Worm (Caenorhabditis elegans) whole organism, young adult: Measurements from ENCODE around the gene col-155.

Experiments
- B0261.1 ChIP-seq: sonication (generic microtip); optimal IDR thresholded peaks from 2 replicates; lab custom pipeline; 2016; ENCODE audit warnings: mild to moderate bottlenecking, missing genetic modification characterization, moderate library complexity, missing compliant biosample characterization
- F23B12.7 ChIP-seq: sonication (generic microtip); optimal IDR thresholded peaks from 2 replicates; lab custom pipeline; 2017; ENCODE audit warnings: missing genetic modification characterization, mild to moderate bottlenecking, missing compliant biosample characterization, antibody characterized with exemption, moderate library complexity; ENCODE audit not compliant: insufficient read depth
- F39B2.1 ChIP-seq: fragments of 200-800 bp; sonication (Bioruptor generic); IDR thresholded peaks from 2 replicates; pipeline ENCODE4 v1.3.6; 2022; ENCODE audit warnings: missing genetic modification reagents, missing genetic modification characterization, missing compliant biosample characterization
- F52B5.7 ChIP-seq: sonication (generic microtip); optimal IDR thresholded peaks from 2 replicates; lab custom pipeline; 2016; ENCODE audit warnings: mild to moderate bottlenecking, missing genetic modification characterization, missing compliant biosample characterization
- F55B11.4 ChIP-seq: sonication (generic microtip); optimal IDR thresholded peaks from 2 replicates; lab custom pipeline; 2016; ENCODE audit warnings: missing compliant biosample characterization, missing genetic modification characterization, borderline replicate concordance; ENCODE audit not compliant: insufficient read depth
- F57A8.1 ChIP-seq: fragments of 200-800 bp; sonication (Bioruptor generic); optimal IDR thresholded peaks from 2 replicates; lab custom pipeline; 2018; ENCODE audit warnings: mild to moderate bottlenecking, missing genetic modification characterization, moderate library complexity, missing compliant biosample characterization
- F57C9.4 ChIP-seq: sonication (generic microtip); optimal IDR thresholded peaks from 2 replicates; lab custom pipeline; 2017; ENCODE audit warnings: mild to moderate bottlenecking, missing genetic modification characterization, missing compliant biosample characterization
- K11D2.4 ChIP-seq: fragments of 200-800 bp; sonication (Bioruptor generic); IDR thresholded peaks from 2 replicates; pipeline ENCODE4 v1.3.6; 2022; ENCODE audit warnings: missing genetic modification reagents, missing genetic modification characterization, missing compliant biosample characterization
- Y53F4B.3 ChIP-seq: fragments of 200-800 bp; sonication (Bioruptor generic); IDR thresholded peaks from 2 replicates; pipeline ENCODE4 v1.3.6; 2022; ENCODE audit warnings: missing genetic modification reagents, missing genetic modification characterization, missing compliant biosample characterization
- Y79H2A.3 ChIP-seq: fragments of 200-800 bp; sonication (Bioruptor generic); conservative IDR thresholded peaks from 2 replicates; pipeline ENCODE4 v1.3.6; 2022; ENCODE audit warnings: missing genetic modification reagents, missing genetic modification characterization, missing compliant biosample characterization
- Y95B8A.8 ChIP-seq: fragments of 200-800 bp; sonication (Bioruptor generic); IDR thresholded peaks from 2 replicates; pipeline ENCODE4 v1.3.6; 2022; ENCODE audit warnings: missing genetic modification reagents, missing genetic modification characterization, missing compliant biosample characterization
- aptf-3 ChIP-seq: fragments of 200-800 bp; sonication (Bioruptor generic); IDR thresholded peaks from 2 replicates; pipeline ENCODE4 v1.3.6; 2022; ENCODE audit warnings: missing genetic modification characterization, missing compliant biosample characterization
- attf-3 ChIP-seq: fragments of 200-800 bp; sonication (Bioruptor generic); conservative IDR thresholded peaks from 2 replicates; pipeline ENCODE4 v1.3.6; 2022; ENCODE audit warnings: missing genetic modification reagents, missing genetic modification characterization, missing compliant biosample characterization
- ceh-27 ChIP-seq: fragments of 200-800 bp; sonication (Bioruptor generic); optimal IDR thresholded peaks from 2 replicates; lab custom pipeline; 2018; ENCODE audit warnings: mild to moderate bottlenecking, missing genetic modification characterization, moderate library complexity, missing compliant biosample characterization
- ceh-58 ChIP-seq: fragments of 200-800 bp; sonication (Bioruptor generic); IDR thresholded peaks from 2 replicates; pipeline ENCODE4 v1.3.6; 2022; ENCODE audit warnings: missing genetic modification characterization, missing compliant biosample characterization
- chd-7 ChIP-seq: sonication (generic microtip); optimal IDR thresholded peaks from 2 replicates; lab custom pipeline; 2016; ENCODE audit warnings: mild to moderate bottlenecking, missing genetic modification characterization, moderate library complexity, missing compliant biosample characterization
- efl-1 ChIP-seq: fragments of 150-350 bp; optimal IDR thresholded peaks from 2 replicates; lab custom pipeline; 2014; ENCODE audit warnings: missing biosample characterization, missing genetic modification reagents, missing genetic modification characterization
- gei-17 ChIP-seq: fragments of 200-800 bp; sonication (Bioruptor generic); optimal IDR thresholded peaks from 2 replicates; lab custom pipeline; 2018; ENCODE audit warnings: mild to moderate bottlenecking, missing genetic modification characterization, missing compliant biosample characterization
- hsf-1 ChIP-seq: fragments of 200-800 bp; sonication (Bioruptor generic); IDR thresholded peaks from 2 replicates; pipeline ENCODE4 v1.3.6; 2022; ENCODE audit warnings: missing genetic modification reagents, missing genetic modification characterization, missing compliant biosample characterization
- lin-35 ChIP-seq, 3 experiments: fragments of 150-350 bp in 2 of 3; sonication (generic microtip) in 1 of 3; optimal IDR thresholded peaks; 2 replicates each; lab custom pipeline; 2014 to 2018; ENCODE audit warnings: missing biosample characterization in 3 of 3, missing genetic modification characterization in 3 of 3, missing genetic modification reagents in 3 of 3
- lin-54 ChIP-seq: fragments of 200-800 bp; sonication (Bioruptor generic); optimal IDR thresholded peaks from 2 replicates; lab custom pipeline; 2018; ENCODE audit warnings: mild to moderate bottlenecking, missing genetic modification characterization, missing compliant biosample characterization
- lir-1 ChIP-seq: fragments of 200-800 bp; sonication (Bioruptor generic); conservative IDR thresholded peaks from 2 replicates; pipeline ENCODE4 v1.3.6; 2022; ENCODE audit warnings: missing genetic modification reagents, missing genetic modification characterization, missing compliant biosample characterization
- lsy-27 ChIP-seq: sonication (generic microtip); optimal IDR thresholded peaks from 2 replicates; lab custom pipeline; 2017; ENCODE audit warnings: missing genetic modification characterization, mild to moderate bottlenecking, missing compliant biosample characterization, antibody characterized with exemption, missing genotype, borderline replicate concordance; ENCODE audit not compliant: insufficient read depth
- mel-28 ChIP-seq: sonication (generic microtip); optimal IDR thresholded peaks from 2 replicates; lab custom pipeline; 2016; ENCODE audit warnings: borderline replicate concordance, mild to moderate bottlenecking, missing genetic modification characterization, missing compliant biosample characterization
- mes-4 ChIP-seq: sonication (generic microtip); optimal IDR thresholded peaks from 2 replicates; lab custom pipeline; 2016; ENCODE audit warnings: missing genotype, missing genetic modification characterization, missing compliant biosample characterization
- nhr-80 ChIP-seq: sonication (generic microtip); optimal IDR thresholded peaks from 2 replicates; lab custom pipeline; 2016; ENCODE audit warnings: missing genetic modification characterization, missing compliant biosample characterization
- nhr-90 ChIP-seq: sonication (generic microtip); optimal IDR thresholded peaks from 2 replicates; lab custom pipeline; 2016; ENCODE audit warnings: missing genotype, mild to moderate bottlenecking, missing genetic modification characterization, missing compliant biosample characterization
- pha-4 ChIP-seq: fragments of 150-350 bp; sonication (generic microtip); optimal IDR thresholded peaks from 2 replicates; lab custom pipeline; 2014; ENCODE audit warnings: missing biosample characterization, missing genetic modification reagents, missing genetic modification characterization
- rcor-1 ChIP-seq: fragments of 200-800 bp; sonication (Bioruptor generic); IDR thresholded peaks from 2 replicates; pipeline ENCODE4 v1.3.6; 2022; ENCODE audit warnings: missing genetic modification reagents, missing genetic modification characterization, missing compliant biosample characterization
- repo-1 ChIP-seq: sonication (generic microtip); optimal IDR thresholded peaks from 2 replicates; lab custom pipeline; 2017; ENCODE audit warnings: mild to moderate bottlenecking, missing genetic modification characterization, missing compliant biosample characterization
- snpc-1.1 ChIP-seq: sonication (generic microtip); optimal IDR thresholded peaks from 2 replicates; lab custom pipeline; 2017; ENCODE audit warnings: missing genetic modification characterization, mild to moderate bottlenecking, missing compliant biosample characterization, antibody characterized with exemption, moderate library complexity, missing genotype, missing genetic modification reagents; ENCODE audit not compliant: insufficient read depth
- somi-1 ChIP-seq: fragments of 200-800 bp; sonication (Bioruptor generic); optimal IDR thresholded peaks from 2 replicates; lab custom pipeline; 2018; ENCODE audit warnings: mild to moderate bottlenecking, missing genetic modification characterization, missing compliant biosample characterization
- sptf-2 ChIP-seq: fragments of 200-800 bp; sonication (Bioruptor generic); optimal IDR thresholded peaks from 2 replicates; lab custom pipeline; 2018; ENCODE audit warnings: mild to moderate bottlenecking, missing genetic modification characterization, missing compliant biosample characterization
- unc-62 ChIP-seq: fragments of 150-350 bp; optimal IDR thresholded peaks from 2 replicates; lab custom pipeline; 2014; ENCODE audit warnings: missing biosample characterization, missing genetic modification reagents, missing genetic modification characterization
- xnd-1 ChIP-seq: sonication (generic microtip); optimal IDR thresholded peaks from 2 replicates; lab custom pipeline; 2016; ENCODE audit warnings: missing genotype, missing genetic modification reagents, missing genetic modification characterization, missing compliant biosample characterization

Gene col-155

ce11 chrV:11412125-11412524 lies 22.4 kb upstream of the col-155 start (continued):
- TF ChIP-seq Y79H2A.3 (GFP tag; lab: Robert Waterston, UW), result no peak
- peak; percentile 66 for TF ChIP-seq snpc-1.1 (tag; lab: Kevin White, UChicago)

- TF ChIP-seq nhr-90 (tag; lab: Kevin White, UChicago) (no peak), sptf-2 (GFP tag; lab: Kevin White, UChicago) (no peak), F55B11.4 (tag; lab: Kevin White, UChicago) (no peak)
Measured at ce11 chrV:11410902-11411561, 21.4 kb upstream of the col-155 start, which contains the start of the genes K03B8.8 and grl-3. TSS of gene K03B8.8 (minus strand) at chrV:11411002. TSS of gene grl-3 (plus strand) at chrV:11411511.

- TF ChIP-seq lin-35 (GFP tag; optimal IDR thresholded peaks at IDR 0.05; lab: Kevin White, UChicago) (no peak), Y95B8A.8 (GFP tag; lab: Robert Waterston, UW) (no peak), F23B12.7 (tag; lab: Kevin White, UChicago) (no peak), K11D2.4 (GFP tag; lab: Robert Waterston, UW) (no peak), ceh-58 (no peak), nhr-90 (tag; lab: Kevin White, UChicago) (no peak), hsf-1 (GFP tag; lab: Robert Waterston, UW) (no peak), lin-54 (GFP tag; lab: Kevin White, UChicago) (no peak), gei-17 (GFP tag; lab: Kevin White, UChicago) (no peak), F55B11.4 (tag; lab: Kevin White, UChicago) (no peak), pha-4 (tag; lab: Kevin White, UChicago) (no peak), aptf-3 (no peak), F52B5.7 (tag; lab: Kevin White, UChicago) (no peak), attf-3 (GFP tag; lab: Robert Waterston, UW) (no peak), lir-1 (GFP tag; lab: Robert Waterston, UW) (no peak), repo-1 (tag; lab: Kevin White, UChicago) (no peak), F57C9.4 (tag; lab: Kevin White, UChicago) (no peak), lsy-27 (tag; lab: Kevin White, UChicago) (no peak), Y79H2A.3 (GFP tag; lab: Robert Waterston, UW) (no peak)
Measured at ce11 chrV:11407251-11407650, 17.6 kb upstream of the col-155 start, which contains the start of gene K03B8.6. TSS of gene K03B8.6 (plus strand) at chrV:11407584.

- TF ChIP-seq B0261.1 (tag; lab: Kevin White, UChicago), result no peak
- TF ChIP-seq chd-7 (tag; lab: Kevin White, UChicago), result no peak
- no peak for TF ChIP-seq F57A8.1 (GFP tag; lab: Kevin White, UChicago)
- no peak for TF ChIP-seq F57C9.4 (tag; lab: Kevin White, UChicago)
- no peak for TF ChIP-seq mes-4
- TF ChIP-seq somi-1, result no peak
- no peak for TF ChIP-seq Y53F4B.3 (GFP tag; lab: Robert Waterston, UW)
- TF ChIP-seq F55B11.4 (tag; lab: Kevin White, UChicago), result no peak
- no peak for TF ChIP-seq rcor-1
- no peak for TF ChIP-seq mel-28
- no peak for TF ChIP-seq unc-62 (GFP tag; lab: Kevin White, UChicago)
- no peak for TF ChIP-seq nhr-80
- no peak for TF ChIP-seq ceh-27 (GFP tag; lab: Kevin White, UChicago)
- no peak for TF ChIP-seq F39B2.1 (GFP tag; lab: Robert Waterston, UW)
- no peak for TF ChIP-seq efl-1
- TF ChIP-seq xnd-1 (tag; lab: Kevin White, UChicago), result no peak
Measured at ce11 chrV:11403702-11404101, 14.0 kb upstream of the col-155 start.
